Fruit fly (Drosophila melanogaster) whole organism, wandering third instar larva: Measurements from ENCODE around the gene CG13894.

Experiments
- Dfd ChIP-seq: fragments of >200 bp; optimal IDR thresholded peaks from 2 replicates; lab custom pipeline; 2017; ENCODE audit warnings: missing biosample characterization, missing genetic modification characterization
- Hr78 ChIP-seq: fragments of >200 bp; optimal IDR thresholded peaks from 2 replicates; lab custom pipeline; 2017; ENCODE audit warnings: missing biosample characterization, missing genetic modification characterization
- Myc ChIP-seq: fragments of >200 bp; optimal IDR thresholded peaks from 2 replicates; lab custom pipeline; 2017
- Vsx2 ChIP-seq: fragments of 200-300, 225-300 bp; sonication (Bioruptor generic); optimal IDR thresholded peaks from 2 replicates; lab custom pipeline; 2018; ENCODE audit warnings: missing biosample characterization, missing genetic modification characterization; ENCODE audit not compliant: partially characterized antibody
- br ChIP-seq: fragments of 200-800 bp; sonication (Bioruptor generic); optimal IDR thresholded peaks from 2 replicates; lab custom pipeline; 2016; ENCODE audit warnings: missing biosample characterization, missing genetic modification characterization
- brk ChIP-seq: fragments of 200-800 bp; sonication (Bioruptor generic); optimal IDR thresholded peaks from 2 replicates; lab custom pipeline; 2016; ENCODE audit warnings: missing biosample characterization, mild to moderate bottlenecking, missing genetic modification characterization
- dmrt93B ChIP-seq: fragments of 200-800 bp; sonication (Bioruptor generic); optimal IDR thresholded peaks from 2 replicates; lab custom pipeline; 2018; ENCODE audit warnings: missing biosample characterization, mild to moderate bottlenecking, missing genetic modification characterization
- h ChIP-seq: fragments of 200-800 bp; sonication (Bioruptor generic); optimal IDR thresholded peaks from 3 replicates; lab custom pipeline; 2016; ENCODE audit warnings: missing biosample characterization, mild to moderate bottlenecking, missing genetic modification characterization
- lola ChIP-seq: fragments of >200 bp; optimal IDR thresholded peaks from 2 replicates; lab custom pipeline; 2017; ENCODE audit warnings: missing biosample characterization, missing genetic modification characterization

DNA sequence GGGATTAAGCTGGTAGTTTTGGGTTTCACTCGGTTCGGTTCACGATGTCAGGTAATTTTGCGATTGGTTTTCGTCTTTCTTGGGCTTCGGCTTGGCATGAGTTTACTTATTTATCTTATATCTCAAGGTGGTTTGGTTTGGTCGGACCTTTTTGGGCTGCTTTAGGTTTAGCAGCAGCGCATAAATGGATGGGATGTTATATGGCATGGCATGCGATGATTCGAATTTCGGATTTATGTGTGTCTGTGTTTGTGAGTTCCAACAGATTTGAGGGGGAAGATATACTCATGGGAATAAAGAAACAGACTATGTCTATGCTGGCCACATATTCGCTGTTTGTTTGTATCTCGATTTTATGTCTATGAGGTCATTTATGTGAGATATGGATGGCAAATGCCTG, 1.2 kb downstream of the CG13894 start:
- TF ChIP-seq Myc (lab: Kevin White, UChicago) (no peak), Dfd (GFP tag; lab: Kevin White, UChicago) (no peak), br (no peak), dmrt93B (GFP tag; lab: Kevin White, UChicago) (no peak), h (no peak), Hr78 (GFP tag; lab: Kevin White, UChicago) (no peak), lola (no peak), brk (GFP tag; lab: Kevin White, UChicago) (no peak), Vsx2 (GFP tag; lab: Kevin White, UChicago) (no peak)
